Worm (Caenorhabditis elegans) whole organism, L1 larva: ENCODE results near the gene nspb-9.

Experiments
- dpl-1 ChIP-seq, 3 experiments: fragments of 150-350 bp in 2 of 3; sonication (generic microtip) in 1 of 3; optimal IDR thresholded peaks; 2 replicates each; lab custom pipeline; 2014 to 2017; ENCODE audit warnings: missing biosample characterization in 3 of 3, missing genetic modification characterization in 3 of 3, missing genetic modification reagents in 3 of 3
- fos-1 ChIP-seq: fragments of 150-350 bp; optimal IDR thresholded peaks from 2 replicates; lab custom pipeline; 2014; ENCODE audit warnings: missing biosample characterization, missing genetic modification characterization
- nhr-12 ChIP-seq: sonication (generic microtip); optimal IDR thresholded peaks from 2 replicates; lab custom pipeline; 2017; ENCODE audit warnings: missing biosample characterization, missing genetic modification characterization
- nhr-76 ChIP-seq: sonication (generic microtip); optimal IDR thresholded peaks from 2 replicates; lab custom pipeline; 2017; ENCODE audit warnings: missing biosample characterization, missing genetic modification characterization
- pax-3 ChIP-seq: fragments of 200-800 bp; sonication (Bioruptor generic); optimal IDR thresholded peaks from 2 replicates; lab custom pipeline; 2018; ENCODE audit warnings: mild to moderate bottlenecking, missing genetic modification characterization, moderate library complexity, missing compliant biosample characterization
- snpc-4 ChIP-seq: fragments of 150-350 bp; optimal IDR thresholded peaks from 2 replicates; lab custom pipeline; 2014; ENCODE audit warnings: missing biosample characterization, missing genetic modification characterization
- sox-4 ChIP-seq: sonication (generic microtip); optimal IDR thresholded peaks from 2 replicates; lab custom pipeline; 2016; ENCODE audit warnings: missing genetic modification characterization, missing compliant biosample characterization

- TF ChIP-seq pax-3 (tag; lab: Kevin White, UChicago) (no peak), snpc-4 (tag; lab: Kevin White, UChicago) (no peak), fos-1 (tag; lab: Kevin White, UChicago) (no peak), sox-4 (no peak), dpl-1 (GFP tag; optimal IDR thresholded peaks at IDR 0.05; lab: Kevin White, UChicago) (no peak), nhr-12 (tag; lab: Kevin White, UChicago) (no peak), nhr-76 (tag; lab: Kevin White, UChicago) (no peak)
Observed at ce11 chrII:14604261-14604660, 23.6 kb downstream of the nspb-9 start.
